Worm (Caenorhabditis elegans) whole organism, L2 larva: Measurements from ENCODE around the gene pzf-1.

ENCODE experiments used
- C34F6.9 ChIP-seq: fragments of 150-350 bp; optimal IDR thresholded peaks from 2 replicates; lab custom pipeline; 2014; ENCODE audit warnings: missing biosample characterization, missing genetic modification characterization
- F13H6.1 ChIP-seq: sonication (generic microtip); optimal IDR thresholded peaks from 2 replicates; lab custom pipeline; 2016; ENCODE audit warnings: missing genetic modification characterization, missing compliant biosample characterization
- Y55F3AM.14 ChIP-seq: fragments of 200-800 bp; sonication (Bioruptor generic); optimal IDR thresholded peaks from 2 replicates; lab custom pipeline; 2018; ENCODE audit warnings: mild to moderate bottlenecking, missing genetic modification characterization, missing compliant biosample characterization
- alr-1 ChIP-seq: fragments of 150-350 bp; optimal IDR thresholded peaks from 2 replicates; lab custom pipeline; 2014; ENCODE audit warnings: missing biosample characterization, missing genetic modification characterization
- ama-1 ChIP-seq: fragments of 150-350 bp; optimal IDR thresholded peaks from 2 replicates; lab custom pipeline; 2018; ENCODE audit warnings: inconsistent platforms
- blmp-1 ChIP-seq: sonication (generic microtip); optimal IDR thresholded peaks from 2 replicates; lab custom pipeline; 2017; ENCODE audit warnings: missing genetic modification characterization, mild to moderate bottlenecking, missing compliant biosample characterization, antibody characterized with exemption, moderate library complexity; ENCODE audit not compliant: insufficient read depth
- ceh-16 ChIP-seq: fragments of 150-350 bp; optimal IDR thresholded peaks from 2 replicates; lab custom pipeline; 2014; ENCODE audit warnings: missing biosample characterization, missing genetic modification characterization
- ceh-82 ChIP-seq: fragments of 150-350 bp; optimal IDR thresholded peaks from 2 replicates; lab custom pipeline; 2014; ENCODE audit warnings: missing biosample characterization, missing genetic modification characterization
- dmd-4 ChIP-seq: sonication (generic microtip); optimal IDR thresholded peaks from 2 replicates; lab custom pipeline; 2017; ENCODE audit warnings: missing biosample characterization, missing genetic modification characterization
- egl-27 ChIP-seq: sonication (generic microtip); optimal IDR thresholded peaks from 3 replicates; lab custom pipeline; 2017; ENCODE audit warnings: missing biosample characterization, missing genetic modification reagents, missing genetic modification characterization
- elt-1 ChIP-seq: fragments of 150-350 bp; optimal IDR thresholded peaks from 2 replicates; lab custom pipeline; 2014; ENCODE audit warnings: missing biosample characterization, missing genetic modification characterization
- elt-3 ChIP-seq: sonication (generic microtip); optimal IDR thresholded peaks from 2 replicates; lab custom pipeline; 2017; ENCODE audit warnings: missing biosample characterization, missing genetic modification characterization
- fos-1 ChIP-seq: fragments of 150-350 bp; optimal IDR thresholded peaks from 2 replicates; lab custom pipeline; 2014; ENCODE audit warnings: missing biosample characterization, missing genetic modification characterization
- gmeb-1 ChIP-seq: fragments of 150-350 bp; optimal IDR thresholded peaks from 2 replicates; lab custom pipeline; 2014; ENCODE audit warnings: missing biosample characterization, missing genetic modification characterization
- lin-11 ChIP-seq: fragments of 150-350 bp; sonication (generic microtip); optimal IDR thresholded peaks from 2 replicates; lab custom pipeline; 2014; ENCODE audit warnings: missing biosample characterization, missing genetic modification characterization, inconsistent platforms, mixed read lengths
- lin-13 ChIP-seq: fragments of 150-350 bp; optimal IDR thresholded peaks from 2 replicates; lab custom pipeline; 2014; ENCODE audit warnings: missing biosample characterization, missing genetic modification reagents, missing genetic modification characterization
- lin-39 ChIP-seq: fragments of 150-350 bp; optimal IDR thresholded peaks from 2 replicates; lab custom pipeline; 2014; ENCODE audit warnings: missing biosample characterization, missing genetic modification reagents, missing genetic modification characterization
- lsy-2 ChIP-seq, 2 experiments: fragments of 150-350 bp in 1 of 2; sonication (generic microtip) in 1 of 2; optimal IDR thresholded peaks; 2 replicates each; lab custom pipeline; 2014 to 2017; ENCODE audit warnings: missing biosample characterization in 2 of 2, missing genetic modification characterization in 2 of 2
- mab-5 ChIP-seq: fragments of 150-350 bp; optimal IDR thresholded peaks from 2 replicates; lab custom pipeline; 2014; ENCODE audit warnings: missing biosample characterization, missing genetic modification characterization
- mbf-1 ChIP-seq: sonication (generic microtip); optimal IDR thresholded peaks from 2 replicates; lab custom pipeline; 2017; ENCODE audit warnings: missing biosample characterization, missing genetic modification characterization
- mdl-1 ChIP-seq, 2 experiments: fragments of 150-350 bp in 1 of 2; sonication (generic microtip) in 1 of 2; optimal IDR thresholded peaks; 2 replicates each; lab custom pipeline; 2017; ENCODE audit warnings: missing biosample characterization in 2 of 2, missing genetic modification characterization in 2 of 2
- nhr-10 ChIP-seq: sonication (generic microtip); optimal IDR thresholded peaks from 2 replicates; lab custom pipeline; 2017; ENCODE audit warnings: missing biosample characterization, missing genetic modification characterization
- nhr-12 ChIP-seq: fragments of 150-350 bp; optimal IDR thresholded peaks from 2 replicates; lab custom pipeline; 2014; ENCODE audit warnings: missing biosample characterization, missing genetic modification characterization
- nhr-129 ChIP-seq: fragments of 150-350 bp; optimal IDR thresholded peaks from 2 replicates; lab custom pipeline; 2014; ENCODE audit warnings: missing biosample characterization, missing genetic modification characterization
- nhr-21 ChIP-seq: fragments of 150-350 bp; optimal IDR thresholded peaks from 2 replicates; lab custom pipeline; 2014; ENCODE audit warnings: missing biosample characterization, missing genetic modification characterization
- nhr-237 ChIP-seq: fragments of 150-350 bp; optimal IDR thresholded peaks from 2 replicates; lab custom pipeline; 2014; ENCODE audit warnings: missing biosample characterization, missing genetic modification characterization
- nhr-25 ChIP-seq: fragments of 150-350 bp; sonication (generic microtip); optimal IDR thresholded peaks from 3 replicates; lab custom pipeline; 2014; ENCODE audit warnings: missing biosample characterization, missing genetic modification characterization
- nhr-6 ChIP-seq: fragments of 150-350 bp; optimal IDR thresholded peaks from 2 replicates; lab custom pipeline; 2014; ENCODE audit warnings: missing biosample characterization, missing genetic modification characterization
- nhr-77 ChIP-seq: fragments of 150-350 bp; optimal IDR thresholded peaks from 2 replicates; lab custom pipeline; 2014; ENCODE audit warnings: missing biosample characterization, missing genetic modification characterization
- peb-1 ChIP-seq: fragments of 150-350 bp; optimal IDR thresholded peaks from 2 replicates; lab custom pipeline; 2014; ENCODE audit warnings: missing biosample characterization, missing genetic modification characterization
- sem-4 ChIP-seq: fragments of 150-350 bp; optimal IDR thresholded peaks from 2 replicates; lab custom pipeline; 2014; ENCODE audit warnings: missing biosample characterization, missing genetic modification reagents, missing genetic modification characterization
- skn-1 ChIP-seq: sonication (generic microtip); optimal IDR thresholded peaks from 2 replicates; lab custom pipeline; 2017; ENCODE audit warnings: missing biosample characterization, missing genetic modification characterization
- sma-9 ChIP-seq, 2 experiments: fragments of 150-350 bp in 1 of 2; sonication (generic microtip) in 1 of 2; optimal IDR thresholded peaks; 2 replicates each; lab custom pipeline; 2014 to 2016; ENCODE audit warnings: missing genetic modification characterization in 2 of 2, mild to moderate bottlenecking in 1 of 2, missing biosample characterization in 1 of 2, missing compliant biosample characterization in 1 of 2, missing genetic modification reagents in 1 of 2, moderate library complexity in 1 of 2
- snpc-4 ChIP-seq: fragments of 150-350 bp; optimal IDR thresholded peaks from 2 replicates; lab custom pipeline; 2014; ENCODE audit warnings: missing biosample characterization, missing genetic modification characterization
- unc-39 ChIP-seq: fragments of 150-350 bp; optimal IDR thresholded peaks from 2 replicates; lab custom pipeline; 2014; ENCODE audit warnings: missing biosample characterization, missing genetic modification characterization
- unc-62 ChIP-seq: fragments of 150-350 bp; optimal IDR thresholded peaks from 2 replicates; lab custom pipeline; 2014; ENCODE audit warnings: missing biosample characterization, missing genetic modification reagents, missing genetic modification characterization
- ztf-1 ChIP-seq: fragments of 200-800 bp; sonication (Bioruptor generic); conservative IDR thresholded peaks from 2 replicates; pipeline ENCODE4 v1.3.6; 2022; ENCODE audit warnings: missing genetic modification characterization, missing compliant biosample characterization
- ztf-4 ChIP-seq: fragments of 150-350 bp; optimal IDR thresholded peaks from 2 replicates; lab custom pipeline; 2014; ENCODE audit warnings: missing biosample characterization, missing genetic modification characterization

The pzf-1 gene

ce11 chrV:15928325-15928724, at the start of gene pzf-1:
Gene pzf-1, minus strand, starts transcription at chrV:15928425.
- TF ChIP-seq nhr-21 (tag; lab: Kevin White, UChicago) (no peak), C34F6.9 (no peak), unc-39 (tag; lab: Kevin White, UChicago) (no peak), blmp-1 (no peak), mdl-1 (tag; optimal IDR thresholded peaks at IDR 0.05; lab: Kevin White, UChicago) (no peak), Y55F3AM.14 (GFP tag; lab: Kevin White, UChicago) (no peak), F13H6.1 (tag; lab: Kevin White, UChicago) (no peak), lin-39 (no peak), elt-3 (tag; lab: Kevin White, UChicago) (no peak), snpc-4 (tag; lab: Kevin White, UChicago) (no peak), dmd-4 (no peak), peb-1 (tag; lab: Kevin White, UChicago) (no peak), fos-1 (tag; lab: Kevin White, UChicago) (no peak), mab-5 (tag; lab: Kevin White, UChicago) (no peak), ceh-16 (tag; lab: Kevin White, UChicago) (no peak), nhr-12 (tag; lab: Kevin White, UChicago) (no peak), elt-1 (tag; lab: Kevin White, UChicago) (no peak), lin-11 (tag; lab: Kevin White, UChicago) (no peak), ama-1 (no peak)

ce11 chrV:15975845-15976244, 47.6 kb upstream of the pzf-1 start, which contains the start of gene clec-232:
Gene clec-232, plus strand, starts transcription at chrV:15976145.
- no peak for TF ChIP-seq sem-4 (tag; lab: Kevin White, UChicago)
- no peak for TF ChIP-seq peb-1 (tag; lab: Kevin White, UChicago)
- no peak for TF ChIP-seq skn-1 (tag; lab: Kevin White, UChicago)
- TF ChIP-seq Y55F3AM.14 (GFP tag; lab: Kevin White, UChicago): no peak
- TF ChIP-seq mbf-1 (tag; lab: Kevin White, UChicago): no peak
- no peak for TF ChIP-seq ceh-82
- TF ChIP-seq blmp-1: no peak
- TF ChIP-seq C34F6.9: no peak
- TF ChIP-seq mab-5 (tag; lab: Kevin White, UChicago): no peak
- TF ChIP-seq F13H6.1 (tag; lab: Kevin White, UChicago): no peak
- no peak for TF ChIP-seq nhr-25 (tag; lab: Kevin White, UChicago)
- no peak for TF ChIP-seq lsy-2 (tag; optimal IDR thresholded peaks at IDR 0.05; lab: Kevin White, UChicago)
- no peak for TF ChIP-seq alr-1 (tag; lab: Kevin White, UChicago)

- no peak for TF ChIP-seq gmeb-1
- TF ChIP-seq egl-27 (tag; lab: Kevin White, UChicago): no peak
- TF ChIP-seq unc-62 (GFP tag; lab: Kevin White, UChicago): no peak
- no peak for TF ChIP-seq peb-1 (tag; lab: Kevin White, UChicago)
- TF ChIP-seq nhr-10 (tag; lab: Kevin White, UChicago): no peak
Observed at ce11 chrV:15974836-15975235, 46.6 kb upstream of the pzf-1 start, which contains the start of gene sru-22. Gene sru-22, minus strand, starts transcription at chrV:15974936.

- TF ChIP-seq ztf-4 (tag; lab: Kevin White, UChicago): no peak
- TF ChIP-seq alr-1 (tag; lab: Kevin White, UChicago): no peak
- TF ChIP-seq fos-1 (tag; lab: Kevin White, UChicago): no peak
- no peak for TF ChIP-seq mbf-1 (tag; lab: Kevin White, UChicago)
- no peak for TF ChIP-seq ztf-1 (GFP tag; lab: Robert Waterston, UW)
- no peak for TF ChIP-seq Y55F3AM.14 (GFP tag; lab: Kevin White, UChicago)
- no peak for TF ChIP-seq nhr-12 (tag; lab: Kevin White, UChicago)
- TF ChIP-seq nhr-6 (tag; lab: Kevin White, UChicago): no peak
- TF ChIP-seq peb-1 (tag; lab: Kevin White, UChicago): no peak
- TF ChIP-seq nhr-21 (tag; lab: Kevin White, UChicago): no peak
- no peak for TF ChIP-seq nhr-25 (tag; lab: Kevin White, UChicago)
- TF ChIP-seq nhr-129 (tag; lab: Kevin White, UChicago): no peak
- no peak for TF ChIP-seq lin-13 (GFP tag; lab: Kevin White, UChicago)
Observed at ce11 chrV:15972484-15972883, 44.3 kb upstream of the pzf-1 start, which contains the start of gene sru-23. Gene sru-23, minus strand, starts transcription at chrV:15972584.

ce11 chrV:15970820-15971219, 42.6 kb upstream of the pzf-1 start:
- TF ChIP-seq egl-27 (tag; lab: Kevin White, UChicago) (no peak), ama-1 (no peak), skn-1 (tag; lab: Kevin White, UChicago) (no peak), nhr-6 (tag; lab: Kevin White, UChicago) (no peak), alr-1 (tag; lab: Kevin White, UChicago) (no peak), nhr-77 (no peak), unc-62 (GFP tag; lab: Kevin White, UChicago) (no peak), sem-4 (tag; lab: Kevin White, UChicago) (no peak), sma-9 (GFP tag; optimal IDR thresholded peaks at IDR 0.05; lab: Kevin White, UChicago) (no peak), sma-9 (tag; optimal IDR thresholded peaks at IDR 0.05; lab: Kevin White, UChicago) (no peak), nhr-129 (tag; lab: Kevin White, UChicago) (no peak), nhr-237 (tag; lab: Kevin White, UChicago) (no peak), mbf-1 (tag; lab: Kevin White, UChicago) (no peak), nhr-25 (tag; lab: Kevin White, UChicago) (no peak), elt-1 (tag; lab: Kevin White, UChicago) (no peak), mab-5 (tag; lab: Kevin White, UChicago) (no peak)
